Worm (Caenorhabditis elegans): ENCODE results near the gene sre-27.
"Not testable (repeated sequence)": the region's sequence is repeated elsewhere in the genome, so short reads cannot be mapped to it uniquely, and the experiment has no call there.

The sre-27 gene

ce11 chrII:12417514-12417913 is at the start of gene sre-27:
Gene sre-27 (minus strand): TSS chrII:12417614.
- TF ChIP-seq unc-62 (GFP tag; optimal IDR thresholded peaks at IDR 0.05), result no peak

- TF ChIP-seq unc-62 (GFP tag; optimal IDR thresholded peaks at IDR 0.05), result no peak
Observed at ce11 chrII:12467047-12467446, 49.6 kb upstream of the sre-27 start, which contains the start of gene srg-16. Gene srg-16 (plus strand): TSS chrII:12467133.

- no peak for TF ChIP-seq unc-62 (GFP tag; optimal IDR thresholded peaks at IDR 0.05)
Observed at ce11 chrII:12465557-12465956, 48.1 kb upstream of the sre-27 start, which contains the start of gene sre-37. Gene sre-37 (plus strand): TSS chrII:12465857.

ce11 chrII:12462244-12462643 is 44.8 kb upstream of the sre-27 start, which contains the start of gene F15A4.2:
Gene F15A4.2 (plus strand): TSS chrII:12462544.
- no peak for TF ChIP-seq unc-62 (GFP tag; optimal IDR thresholded peaks at IDR 0.05)

ce11 chrII:12460602-12461453 is 43.4 kb upstream of the sre-27 start, which contains the start of gene tag-280:
Gene tag-280 (plus strand): TSS chrII:12460652.
- no peak for TF ChIP-seq unc-62 (GFP tag; optimal IDR thresholded peaks at IDR 0.05)

- TF ChIP-seq unc-62 (GFP tag; optimal IDR thresholded peaks at IDR 0.05), result no peak
Observed at ce11 chrII:12459422-12459821, 42.0 kb upstream of the sre-27 start, which contains the start of gene tag-281. Gene tag-281 (plus strand): TSS chrII:12459761.

ce11 chrII:12457275-12457674 is 39.9 kb upstream of the sre-27 start, which contains the start of gene sre-38:
Gene sre-38 (plus strand): TSS chrII:12457575.
- no peak for TF ChIP-seq unc-62 (GFP tag; optimal IDR thresholded peaks at IDR 0.05)

- TF ChIP-seq unc-62 (GFP tag; optimal IDR thresholded peaks at IDR 0.05), result no peak
Observed at ce11 chrII:12456633-12457032, 39.2 kb upstream of the sre-27 start, which contains the start of gene sre-32. Gene sre-32 (minus strand): TSS chrII:12456733.

- no peak for TF ChIP-seq unc-62 (GFP tag; optimal IDR thresholded peaks at IDR 0.05)
Observed at ce11 chrII:12452754-12453352, 35.4 kb upstream of the sre-27 start, which contains the start of the genes sre-35 and sre-33. Gene sre-35 (minus strand): TSS chrII:12452854. Gene sre-33 (plus strand): TSS chrII:12453302.

- TF ChIP-seq unc-62 (GFP tag; optimal IDR thresholded peaks at IDR 0.05), result no peak
Observed at ce11 chrII:12449849-12450248, 32.4 kb upstream of the sre-27 start, which contains the start of gene sre-34. Gene sre-34 (plus strand): TSS chrII:12450149.

ce11 chrII:12448241-12448640 is 30.8 kb upstream of the sre-27 start, which contains the start of gene srh-27:
Gene srh-27 (plus strand): TSS chrII:12448541.
- no peak for TF ChIP-seq unc-62 (GFP tag; optimal IDR thresholded peaks at IDR 0.05)

- TF ChIP-seq unc-62 (GFP tag; optimal IDR thresholded peaks at IDR 0.05), result no peak
Observed at ce11 chrII:12444679-12445376, 27.4 kb upstream of the sre-27 start, which contains the start of the genes W05H5.1 and pitr-6. Gene W05H5.1 (minus strand): TSS chrII:12444779. Gene pitr-6 (plus strand): TSS chrII:12445326.

- TF ChIP-seq unc-62 (GFP tag; optimal IDR thresholded peaks at IDR 0.05), result not testable (repeated sequence)
Observed at ce11 chrII:12441164-12441563, 23.8 kb upstream of the sre-27 start, which contains the start of gene Y57A10C.10. Gene Y57A10C.10 (minus strand): TSS chrII:12441264.

ce11 chrII:12438441-12438840 is 21.0 kb upstream of the sre-27 start, which contains the start of gene Y57A10C.9:
Gene Y57A10C.9 (minus strand): TSS chrII:12438541.
- no peak for TF ChIP-seq unc-62 (GFP tag; optimal IDR thresholded peaks at IDR 0.05)

ce11 chrII:12436717-12437116 is 19.3 kb upstream of the sre-27 start:
- no peak for TF ChIP-seq unc-62 (GFP tag; optimal IDR thresholded peaks at IDR 0.05)

Measured in whole organism, dauer.